Fruit fly (Drosophila melanogaster) whole organism, embryonic: ENCODE data around the gene tho2.

ENCODE experiments used
- ATbp ChIP-seq: fragments of 200-800 bp; sonication (Bioruptor generic); optimal IDR thresholded peaks from 2 replicates; lab custom pipeline; 2017; ENCODE audit warnings: missing biosample characterization, mild to moderate bottlenecking, missing genetic modification characterization, missing genetic modification reagents
- Asciz ChIP-seq: fragments of 200-800 bp; sonication (Bioruptor generic); optimal IDR thresholded peaks from 2 replicates; lab custom pipeline; 2017; ENCODE audit warnings: missing biosample characterization, mild to moderate bottlenecking, missing genetic modification characterization, missing genetic modification reagents
- Bteb2 ChIP-seq: fragments of 200-800 bp; sonication (Bioruptor generic); optimal IDR thresholded peaks from 2 replicates; lab custom pipeline; 2016; ENCODE audit warnings: missing biosample characterization, missing genetic modification characterization
- CG10543 ChIP-seq: fragments of 200-800 bp; sonication (Bioruptor generic); optimal IDR thresholded peaks from 3 replicates; lab custom pipeline; 2017; ENCODE audit warnings: missing biosample characterization, mild to moderate bottlenecking, missing genetic modification characterization, moderate library complexity
- CG10654 ChIP-seq: fragments of 200-800 bp; sonication (Bioruptor generic); optimal IDR thresholded peaks from 2 replicates; lab custom pipeline; 2016; ENCODE audit warnings: missing biosample characterization, missing genetic modification characterization
- CG11247 ChIP-seq: fragments of 200-800 bp; sonication (Bioruptor generic); IDR thresholded peaks from 2 replicates; pipeline ENCODE4 v1.3.6; 2022; ENCODE audit warnings: missing biosample characterization, missing genetic modification characterization
- CG11723 ChIP-seq: fragments of 200-800 bp; sonication (Bioruptor generic); optimal IDR thresholded peaks from 2 replicates; lab custom pipeline; 2017; ENCODE audit warnings: missing biosample characterization, mild to moderate bottlenecking, missing genetic modification characterization
- CG12769 ChIP-seq: fragments of 200-800 bp; sonication (Bioruptor generic); optimal IDR thresholded peaks from 2 replicates; lab custom pipeline; 2019; ENCODE audit warnings: missing biosample characterization, mild to moderate bottlenecking, missing genetic modification characterization, moderate library complexity
- CG1529 ChIP-seq: fragments of 200-800 bp; sonication (Bioruptor generic); optimal IDR thresholded peaks from 3 replicates; lab custom pipeline; 2018; ENCODE audit warnings: missing biosample characterization, missing genetic modification characterization
- CG15479 ChIP-seq: fragments of 200-800 bp; sonication (Bioruptor generic); optimal IDR thresholded peaks from 3 replicates; lab custom pipeline; 2019; ENCODE audit warnings: missing biosample characterization, mild to moderate bottlenecking, missing genetic modification characterization, moderate library complexity
- CG15601 ChIP-seq: fragments of 200-800 bp; sonication (Bioruptor generic); optimal IDR thresholded peaks from 3 replicates; lab custom pipeline; 2019; ENCODE audit warnings: missing biosample characterization, mild to moderate bottlenecking, missing genetic modification characterization, moderate library complexity
- CG16863 ChIP-seq: fragments of 200-800 bp; sonication (Bioruptor generic); optimal IDR thresholded peaks from 3 replicates; lab custom pipeline; 2016; ENCODE audit warnings: missing biosample characterization, missing genetic modification characterization
- CG17912 ChIP-seq: fragments of 200-800 bp; sonication (Bioruptor generic); optimal IDR thresholded peaks from 2 replicates; lab custom pipeline; 2018; ENCODE audit warnings: missing biosample characterization, mild to moderate bottlenecking, missing genetic modification characterization
- CG30431 ChIP-seq: fragments of 200-800 bp; sonication (Bioruptor generic); optimal IDR thresholded peaks from 2 replicates; lab custom pipeline; 2017; ENCODE audit warnings: missing biosample characterization, missing genetic modification characterization
- CG31224 ChIP-seq: fragments of 200-800 bp; sonication (Bioruptor generic); IDR thresholded peaks from 2 replicates; pipeline ENCODE4 v1.3.6; 2022; ENCODE audit warnings: missing biosample characterization, missing genetic modification characterization
- CG34224 ChIP-seq: fragments of 200-800 bp; sonication (Bioruptor generic); IDR thresholded peaks from 3 replicates; pipeline ENCODE4 v1.3.6; 2022; ENCODE audit warnings: missing biosample characterization, missing genetic modification characterization; ENCODE audit not compliant: partially characterized antibody
- CG4617 ChIP-seq: fragments of 200-800 bp; sonication (Bioruptor generic); optimal IDR thresholded peaks from 3 replicates; lab custom pipeline; 2016; ENCODE audit warnings: missing biosample characterization, missing genetic modification characterization, borderline replicate concordance
- CG6175 ChIP-seq: fragments of 200-800 bp; sonication (Bioruptor generic); IDR thresholded peaks from 3 replicates; pipeline ENCODE4 v1.3.6; 2022; ENCODE audit warnings: missing biosample characterization, missing genetic modification characterization
- CkIIα-i1 ChIP-seq: fragments of 200-800 bp; sonication (Bioruptor generic); IDR thresholded peaks from 2 replicates; pipeline ENCODE4 v1.3.6; 2022; ENCODE audit warnings: missing biosample characterization, missing genetic modification characterization
- D ChIP-seq, 2 experiments: fragments of 200-800 bp in 1 of 2; fragments of >200 bp in 1 of 2; sonication (Bioruptor generic) in 1 of 2; optimal IDR thresholded peaks; 2 replicates in 1 of 2; 3 replicates in 1 of 2; lab custom pipeline; 2017; ENCODE audit warnings: mild to moderate bottlenecking in 1 of 2, missing biosample characterization in 1 of 2, missing genetic modification characterization in 1 of 2, missing genetic modification reagents in 1 of 2
- Doc3 ChIP-seq: fragments of 200-800 bp; sonication (Bioruptor generic); IDR thresholded peaks from 3 replicates; pipeline ENCODE4 v1.3.6; 2022; ENCODE audit warnings: missing biosample characterization, missing genetic modification characterization; ENCODE audit not compliant: partially characterized antibody
- Elba2 ChIP-seq: fragments of 200-800 bp; sonication (Bioruptor generic); optimal IDR thresholded peaks from 3 replicates; lab custom pipeline; 2016; ENCODE audit warnings: missing biosample characterization, missing genetic modification characterization
- Fer2 ChIP-seq: fragments of 200-800 bp; sonication (Bioruptor generic); optimal IDR thresholded peaks from 2 replicates; lab custom pipeline; 2018; ENCODE audit warnings: missing biosample characterization, mild to moderate bottlenecking, missing genetic modification characterization, moderate library complexity
- Kr ChIP-seq: fragments of 200-800 bp; sonication (Bioruptor generic); optimal IDR thresholded peaks from 2 replicates; lab custom pipeline; 2017; ENCODE audit warnings: missing biosample characterization, mild to moderate bottlenecking, missing genetic modification characterization
- Mad ChIP-seq: fragments of 200-800 bp; sonication (Bioruptor generic); optimal IDR thresholded peaks from 2 replicates; lab custom pipeline; 2016; ENCODE audit warnings: missing biosample characterization, missing genetic modification characterization
- Meics ChIP-seq: fragments of 200-800 bp; sonication (Bioruptor generic); optimal IDR thresholded peaks from 2 replicates; lab custom pipeline; 2017; ENCODE audit warnings: missing biosample characterization, mild to moderate bottlenecking, missing genetic modification characterization
- Nf-YA ChIP-seq: fragments of 200-800 bp; sonication (Bioruptor generic); IDR thresholded peaks from 2 replicates; pipeline ENCODE4 v1.3.6; 2022; ENCODE audit warnings: missing biosample characterization, missing genetic modification characterization
- Nf-YC ChIP-seq: fragments of 200-800 bp; optimal IDR thresholded peaks from 3 replicates; lab custom pipeline; 2019; ENCODE audit warnings: missing biosample characterization, mild to moderate bottlenecking, missing genetic modification characterization, moderate library complexity
- Poxn ChIP-seq: fragments of 200-800 bp; sonication (Bioruptor generic); IDR thresholded peaks from 2 replicates; pipeline ENCODE4 v1.3.6; 2022; ENCODE audit warnings: missing biosample characterization, missing genetic modification characterization
- aop ChIP-seq: fragments of 200-800 bp; sonication (Bioruptor generic); IDR thresholded peaks from 2 replicates; pipeline ENCODE4 v1.3.6; 2022; ENCODE audit warnings: missing biosample characterization, missing genetic modification characterization
- bab2 ChIP-seq: fragments of 200-800 bp; sonication (Bioruptor generic); optimal IDR thresholded peaks from 2 replicates; lab custom pipeline; 2016; ENCODE audit warnings: missing biosample characterization, missing genetic modification characterization
- chn ChIP-seq: fragments of 200-800 bp; sonication (Bioruptor generic); optimal IDR thresholded peaks from 2 replicates; lab custom pipeline; 2016; ENCODE audit warnings: missing biosample characterization, missing genetic modification characterization
- crp ChIP-seq, 2 experiments: fragments of 200-800 bp; sonication (Bioruptor generic); optimal IDR thresholded peaks; 2 replicates in 1 of 2; 3 replicates in 1 of 2; lab custom pipeline; 2017; ENCODE audit warnings: missing biosample characterization in 2 of 2, missing genetic modification characterization in 2 of 2, mild to moderate bottlenecking in 1 of 2, moderate library complexity in 1 of 2
- fd3F ChIP-seq: fragments of 200-800 bp; sonication (Bioruptor generic); optimal IDR thresholded peaks from 2 replicates; lab custom pipeline; 2018; ENCODE audit warnings: missing biosample characterization, mild to moderate bottlenecking, missing genetic modification characterization, moderate library complexity
- gsb ChIP-seq: fragments of 200-800 bp; sonication (Bioruptor generic); IDR thresholded peaks from 2 replicates; pipeline ENCODE4 v1.3.6; 2022; ENCODE audit warnings: missing biosample characterization, missing genetic modification characterization
- gsb-n ChIP-seq: fragments of 200-800 bp; sonication (Bioruptor generic); optimal IDR thresholded peaks from 3 replicates; lab custom pipeline; 2018; ENCODE audit warnings: missing biosample characterization, mild to moderate bottlenecking, missing genetic modification characterization
- ind ChIP-seq: fragments of 200-800 bp; sonication (Bioruptor generic); optimal IDR thresholded peaks from 3 replicates; lab custom pipeline; 2016; ENCODE audit warnings: missing biosample characterization, missing genetic modification characterization
- jumu ChIP-seq: fragments of 200-800 bp; sonication (Bioruptor generic); optimal IDR thresholded peaks from 3 replicates; lab custom pipeline; 2016; ENCODE audit warnings: missing biosample characterization, missing genetic modification characterization
- kay ChIP-seq: fragments of 200-800 bp; sonication (Bioruptor generic); optimal IDR thresholded peaks from 2 replicates; lab custom pipeline; 2016; ENCODE audit warnings: missing biosample characterization, missing genetic modification characterization
- ken ChIP-seq: fragments of 200-800 bp; sonication (Bioruptor generic); IDR thresholded peaks from 3 replicates; pipeline ENCODE4 v1.3.6; 2022; ENCODE audit warnings: missing biosample characterization, missing genetic modification characterization
- luna ChIP-seq: fragments of 200-800 bp; sonication (Bioruptor generic); optimal IDR thresholded peaks from 2 replicates; lab custom pipeline; 2016; ENCODE audit warnings: missing biosample characterization, missing genetic modification characterization
- mam ChIP-seq: fragments of 200-800 bp; sonication (Bioruptor generic); optimal IDR thresholded peaks from 3 replicates; lab custom pipeline; 2016; ENCODE audit warnings: missing biosample characterization, missing genetic modification characterization
- p53 ChIP-seq: fragments of 200-800 bp; sonication (Bioruptor generic); optimal IDR thresholded peaks from 2 replicates; lab custom pipeline; 2016; ENCODE audit warnings: missing biosample characterization, missing genetic modification characterization
- pan ChIP-seq, 4 experiments: fragments of >200 bp in 3 of 4; fragments of 200-800 bp in 1 of 4; sonication (Bioruptor generic) in 1 of 4; optimal IDR thresholded peaks in 3 of 4; IDR thresholded peaks in 1 of 4; 2 replicates each; pipeline versions ENCODE4 v1.3.6 to Lab custom; 2017 to 2022; ENCODE audit warnings: missing biosample characterization in 2 of 4, missing genetic modification characterization in 2 of 4, mixed read lengths in 1 of 4
- ro ChIP-seq: fragments of 200-800 bp; sonication (Bioruptor generic); IDR thresholded peaks from 2 replicates; pipeline ENCODE4 v1.3.6; 2022; ENCODE audit warnings: missing biosample characterization, missing genetic modification characterization
- row ChIP-seq: fragments of 200-800 bp; sonication (Bioruptor generic); IDR thresholded peaks from 3 replicates; pipeline ENCODE4 v1.3.6; 2022; ENCODE audit warnings: missing biosample characterization, missing genetic modification characterization
- run ChIP-seq: fragments of 200-800 bp; sonication (Bioruptor generic); optimal IDR thresholded peaks from 3 replicates; lab custom pipeline; 2018; ENCODE audit warnings: missing biosample characterization, mild to moderate bottlenecking, missing genetic modification characterization
- tio ChIP-seq: fragments of 200-800 bp; sonication (Bioruptor generic); optimal IDR thresholded peaks from 2 replicates; lab custom pipeline; 2017; ENCODE audit warnings: missing biosample characterization, missing genetic modification characterization, inconsistent platforms
- usp ChIP-seq: fragments of >200 bp; optimal IDR thresholded peaks from 2 replicates; lab custom pipeline; 2017; ENCODE audit warnings: missing biosample characterization, missing genetic modification characterization
- wdn ChIP-seq: fragments of 200-800 bp; sonication (Bioruptor generic); IDR thresholded peaks from 2 replicates; pipeline ENCODE4 v1.3.6; 2022; ENCODE audit warnings: missing biosample characterization, missing genetic modification characterization

The tho2 gene

dm6 chr2L:2163568-2163953, 18.6 kb upstream of the tho2 start (continued):
- TF ChIP-seq ATbp (peak; percentile 89), crp (GFP tag; optimal IDR thresholded peaks at IDR 0.05; lab: Kevin White, UChicago) (peak in 1 of 2 experiments; percentile 63), usp (GFP tag; lab: Kevin White, UChicago) (no peak), CG31224 (GFP tag; lab: Robert Waterston, UW) (peak; percentile 83), CG15479 (peak; percentile 78), CG16863 (GFP tag; lab: Kevin White, UChicago) (peak; percentile 95), CG1529 (GFP tag; lab: Kevin White, UChicago) (peak; percentile 91), gsb-n (tag; lab: Kevin White, UChicago) (peak; percentile 89), CG11247 (GFP tag; lab: Robert Waterston, UW) (peak; percentile 83), CG34224 (GFP tag; lab: Robert Waterston, UW) (no peak), ind (GFP tag; lab: Kevin White, UChicago) (peak; percentile 82), CG6175 (GFP tag; lab: Robert Waterston, UW) (peak; percentile 53), p53 (GFP tag; lab: Kevin White, UChicago) (peak; percentile 49), mam (peak; percentile 82), CG4617 (GFP tag; lab: Kevin White, UChicago) (peak; percentile 82), pan (optimal IDR thresholded peaks at IDR 0.05; lab: Kevin White, UChicago) (no peak), pan (GFP tag; optimal IDR thresholded peaks at IDR 0.05 in 1 of 2, IDR thresholded peaks at IDR 0.05 in 1 of 2) (peak in 1 of 2 experiments; percentile 91), Fer2 (tag; lab: Kevin White, UChicago) (no peak), wdn (GFP tag; lab: Robert Waterston, UW) (peak; percentile 78), Nf-YC (tag; lab: Kevin White, UChicago) (peak; percentile 27), CG11723 (GFP tag; lab: Kevin White, UChicago) (peak; percentile 86), CG12769 (tag; lab: Kevin White, UChicago) (peak; percentile 74), CG10654 (GFP tag; lab: Kevin White, UChicago) (peak; percentile 78), Elba2 (GFP tag; lab: Kevin White, UChicago) (peak; percentile 83), Nf-YA (GFP tag; lab: Robert Waterston, UW) (peak; percentile 88), D (optimal IDR thresholded peaks at IDR 0.05; lab: Kevin White, UChicago) (no peak), D (GFP tag; optimal IDR thresholded peaks at IDR 0.05; lab: Kevin White, UChicago) (peak; percentile 91), jumu (peak; percentile 97), CkIIα-i1 (peak; percentile 53; the same call in 1 of the 2 replicates), CG15601 (peak; percentile 86), ro (peak; percentile 84), fd3F (peak; percentile 40), aop (peak; percentile 97), gsb (GFP tag; lab: Robert Waterston, UW) (peak; percentile 75), Doc3 (GFP tag; lab: Robert Waterston, UW) (no peak), CG10543 (GFP tag; lab: Kevin White, UChicago) (no peak), run (tag; lab: Kevin White, UChicago) (no peak), ken (GFP tag; lab: Robert Waterston, UW) (peak; percentile 95), tio (GFP tag; lab: Kevin White, UChicago) (peak; percentile 5), kay (GFP tag; lab: Kevin White, UChicago) (peak; percentile 60), Meics (GFP tag; lab: Kevin White, UChicago) (peak; percentile 64), chn (GFP tag; lab: Kevin White, UChicago) (peak; percentile 73), CG17912 (no peak), Poxn (GFP tag; lab: Robert Waterston, UW) (0 out of 2 replicates have a peak, but pooled peaks have one; percentile 11), luna (peak; percentile 39), Mad (peak; percentile 93), CG30431 (GFP tag; lab: Kevin White, UChicago) (peak; percentile 95), Asciz (peak; percentile 79), row (GFP tag; lab: Robert Waterston, UW) (peak; percentile 94), Kr (GFP tag; lab: Kevin White, UChicago) (peak; percentile 8), bab2 (GFP tag; lab: Kevin White, UChicago) (peak; percentile 94), Bteb2 (GFP tag; lab: Kevin White, UChicago) (peak; percentile 36)
